Worm (Caenorhabditis elegans) whole organism, late embryonic: Measurements from ENCODE around the gene R10F2.4.

ENCODE experiments used
- T23F11.4 ChIP-seq: fragments of 200-800 bp; sonication (Bioruptor generic); optimal IDR thresholded peaks from 2 replicates; lab custom pipeline; 2018; ENCODE audit warnings: mild to moderate bottlenecking, missing genetic modification characterization, missing compliant biosample characterization
- ama-1 ChIP-seq: fragments of 150-350 bp; optimal IDR thresholded peaks from 2 replicates; lab custom pipeline; 2014
- ceh-14 ChIP-seq: sonication (generic microtip); optimal IDR thresholded peaks from 2 replicates; lab custom pipeline; 2016; ENCODE audit warnings: missing genotype, missing genetic modification characterization, missing compliant biosample characterization
- elt-4 ChIP-seq: sonication (generic microtip); optimal IDR thresholded peaks from 2 replicates; lab custom pipeline; 2016; ENCODE audit warnings: missing genetic modification characterization, missing compliant biosample characterization
- hlh-13 ChIP-seq: fragments of 200-800 bp; sonication (Bioruptor generic); optimal IDR thresholded peaks from 2 replicates; lab custom pipeline; 2018; ENCODE audit warnings: mild to moderate bottlenecking, missing genetic modification characterization, missing compliant biosample characterization
- pax-1 ChIP-seq: fragments of 150-350 bp; optimal IDR thresholded peaks from 2 replicates; lab custom pipeline; 2014; ENCODE audit warnings: missing biosample characterization, missing genetic modification characterization
- unc-42 ChIP-seq: sonication (generic microtip); optimal IDR thresholded peaks from 2 replicates; lab custom pipeline; 2016; ENCODE audit warnings: missing genotype, missing genetic modification characterization, missing compliant biosample characterization

DNA sequence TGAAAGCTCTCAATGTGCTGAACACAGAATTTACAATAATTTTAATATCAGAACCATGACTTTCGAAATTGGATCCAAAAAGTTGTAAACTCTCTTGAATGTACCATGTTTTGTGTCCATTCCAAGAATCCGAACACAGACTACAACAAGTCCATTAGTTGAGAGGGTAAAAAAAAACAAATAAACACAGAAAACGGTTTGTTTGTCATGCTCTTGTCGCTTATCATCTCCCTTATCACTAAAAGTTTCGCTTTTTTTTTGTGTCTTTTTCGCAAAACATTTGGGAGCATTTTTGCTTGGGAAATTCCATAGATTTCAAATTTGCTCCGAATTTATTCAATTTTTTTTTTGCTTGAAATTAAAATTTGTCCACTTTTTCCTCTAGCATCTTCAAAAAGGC, 53.4 kb downstream of the R10F2.4 start:
- TF ChIP-seq pax-1 (tag; lab: Kevin White, UChicago) (no peak), ceh-14 (no peak), unc-42 (tag; lab: Kevin White, UChicago) (no peak), ama-1 (lab: Kevin White, UChicago) (no peak), elt-4 (tag; lab: Kevin White, UChicago) (no peak), T23F11.4 (GFP tag; lab: Kevin White, UChicago) (no peak), hlh-13 (GFP tag; lab: Kevin White, UChicago) (no peak)
